Worm (Caenorhabditis elegans) whole organism, late embryonic: Measurements from ENCODE around the gene hum-6.
A peak's percentile ranks its signal among the peaks of the same experiment; 100 is the strongest.

Experiments
- C08G9.2 ChIP-seq: sonication (generic microtip); optimal IDR thresholded peaks from 2 replicates; lab custom pipeline; 2016; ENCODE audit warnings: mild to moderate bottlenecking, missing genetic modification characterization, moderate library complexity, missing compliant biosample characterization
- F13H6.1 ChIP-seq: sonication (generic microtip); optimal IDR thresholded peaks from 2 replicates; lab custom pipeline; 2016; ENCODE audit warnings: missing genetic modification characterization, missing compliant biosample characterization
- K02D7.2 ChIP-seq: sonication (generic microtip); optimal IDR thresholded peaks from 2 replicates; lab custom pipeline; 2017; ENCODE audit warnings: mild to moderate bottlenecking, missing genetic modification characterization, missing compliant biosample characterization
- T23F11.4 ChIP-seq: fragments of 200-800 bp; sonication (Bioruptor generic); optimal IDR thresholded peaks from 2 replicates; lab custom pipeline; 2018; ENCODE audit warnings: mild to moderate bottlenecking, missing genetic modification characterization, missing compliant biosample characterization
- ahr-1 ChIP-seq: sonication (generic microtip); optimal IDR thresholded peaks from 2 replicates; lab custom pipeline; 2016; ENCODE audit warnings: missing genetic modification characterization, missing compliant biosample characterization
- ama-1 ChIP-seq: fragments of 150-350 bp; optimal IDR thresholded peaks from 2 replicates; lab custom pipeline; 2014
- ceh-18 ChIP-seq: sonication (generic microtip); optimal IDR thresholded peaks from 2 replicates; lab custom pipeline; 2016; ENCODE audit warnings: missing genetic modification characterization, missing compliant biosample characterization
- ceh-19 ChIP-seq: fragments of 200-800 bp; sonication (Bioruptor generic); optimal IDR thresholded peaks from 2 replicates; lab custom pipeline; 2018; ENCODE audit warnings: mild to moderate bottlenecking, missing genetic modification characterization, missing compliant biosample characterization
- ceh-31 ChIP-seq: sonication (generic microtip); optimal IDR thresholded peaks from 2 replicates; lab custom pipeline; 2016; ENCODE audit warnings: missing genetic modification characterization, missing compliant biosample characterization
- ceh-48 ChIP-seq: sonication (generic microtip); optimal IDR thresholded peaks from 2 replicates; lab custom pipeline; 2016; ENCODE audit warnings: missing genetic modification characterization, inconsistent platforms, missing compliant biosample characterization
- dmd-4 ChIP-seq: sonication (generic microtip); optimal IDR thresholded peaks from 2 replicates; lab custom pipeline; 2016; ENCODE audit warnings: borderline replicate concordance, missing genetic modification characterization, missing compliant biosample characterization
- dve-1 ChIP-seq: sonication (generic microtip); optimal IDR thresholded peaks from 2 replicates; lab custom pipeline; 2017; ENCODE audit warnings: antibody characterized with exemption, mild to moderate bottlenecking, missing genetic modification characterization, missing compliant biosample characterization
- elt-2 ChIP-seq: sonication (generic microtip); optimal IDR thresholded peaks from 2 replicates; lab custom pipeline; 2016; ENCODE audit warnings: missing genetic modification reagents, missing genetic modification characterization, missing compliant biosample characterization
- ets-4 ChIP-seq: sonication (generic microtip); optimal IDR thresholded peaks from 2 replicates; lab custom pipeline; 2016; ENCODE audit warnings: missing genetic modification characterization, missing compliant biosample characterization
- fkh-10 ChIP-seq: fragments of 150-350 bp; optimal IDR thresholded peaks from 2 replicates; lab custom pipeline; 2014; ENCODE audit warnings: missing biosample characterization, missing genetic modification reagents, missing genetic modification characterization
- hlh-15 ChIP-seq: sonication (generic microtip); optimal IDR thresholded peaks from 2 replicates; lab custom pipeline; 2016; ENCODE audit warnings: missing genetic modification characterization, missing compliant biosample characterization
- hlh-30 ChIP-seq: sonication (generic microtip); optimal IDR thresholded peaks from 2 replicates; lab custom pipeline; 2017; ENCODE audit warnings: antibody characterized with exemption, missing genetic modification characterization, missing compliant biosample characterization; ENCODE audit not compliant: insufficient read depth
- hlh-8 ChIP-seq: sonication (generic microtip); optimal IDR thresholded peaks from 2 replicates; lab custom pipeline; 2016; ENCODE audit warnings: missing genotype, missing genetic modification characterization, missing compliant biosample characterization
- lin-11 ChIP-seq: fragments of 200-800 bp; sonication (Bioruptor generic); optimal IDR thresholded peaks from 2 replicates; lab custom pipeline; 2018; ENCODE audit warnings: mild to moderate bottlenecking, missing genetic modification characterization, missing compliant biosample characterization
- nhr-11 ChIP-seq: fragments of 150-350 bp; optimal IDR thresholded peaks from 2 replicates; lab custom pipeline; 2014; ENCODE audit warnings: missing biosample characterization, missing genetic modification characterization
- npax-4 ChIP-seq: sonication (generic microtip); optimal IDR thresholded peaks from 2 replicates; lab custom pipeline; 2016; ENCODE audit warnings: missing genetic modification characterization, missing compliant biosample characterization
- odd-2 ChIP-seq: sonication (generic microtip); optimal IDR thresholded peaks from 2 replicates; lab custom pipeline; 2017; ENCODE audit warnings: antibody characterized with exemption, mild to moderate bottlenecking, missing genetic modification characterization, missing compliant biosample characterization
- pax-1 ChIP-seq: fragments of 150-350 bp; optimal IDR thresholded peaks from 2 replicates; lab custom pipeline; 2014; ENCODE audit warnings: missing biosample characterization, missing genetic modification characterization
- pha-2 ChIP-seq: sonication (generic microtip); optimal IDR thresholded peaks from 2 replicates; lab custom pipeline; 2017; ENCODE audit warnings: mild to moderate bottlenecking, missing genetic modification characterization, missing compliant biosample characterization
- pha-4 ChIP-seq: fragments of 150-350 bp; optimal IDR thresholded peaks from 2 replicates; lab custom pipeline; 2018; ENCODE audit warnings: missing biosample characterization, missing genetic modification reagents, missing genetic modification characterization
- ref-2 ChIP-seq: sonication (generic microtip); optimal IDR thresholded peaks from 2 replicates; lab custom pipeline; 2016; ENCODE audit warnings: missing genetic modification characterization, missing compliant biosample characterization
- sox-2 ChIP-seq: fragments of 200-800 bp; sonication (Bioruptor generic); IDR thresholded peaks from 2 replicates; pipeline ENCODE4 v1.3.6; 2022; ENCODE audit warnings: missing genetic modification reagents, missing genetic modification characterization, missing compliant biosample characterization
- sox-4 ChIP-seq: sonication (generic microtip); optimal IDR thresholded peaks from 2 replicates; lab custom pipeline; 2017; ENCODE audit warnings: mild to moderate bottlenecking, missing genetic modification characterization, inconsistent platforms, missing compliant biosample characterization
- syd-9 ChIP-seq: sonication (generic microtip); optimal IDR thresholded peaks from 2 replicates; lab custom pipeline; 2016; ENCODE audit warnings: mild to moderate bottlenecking, missing genetic modification characterization, moderate library complexity, missing compliant biosample characterization
- tbx-7 ChIP-seq: sonication (generic microtip); optimal IDR thresholded peaks from 2 replicates; lab custom pipeline; 2016; ENCODE audit warnings: missing genotype, missing genetic modification characterization, missing compliant biosample characterization
- unc-3 ChIP-seq, 2 experiments: fragments of 200-800 bp in 1 of 2; sonication (Bioruptor generic) in 1 of 2; sonication (generic microtip) in 1 of 2; conservative IDR thresholded peaks in 1 of 2; optimal IDR thresholded peaks in 1 of 2; 2 replicates each; pipeline versions ENCODE4 v1.3.6 to Lab custom; 2016 to 2022; ENCODE audit warnings: missing compliant biosample characterization in 2 of 2, missing genetic modification characterization in 2 of 2, missing genetic modification reagents in 1 of 2
- unc-42 ChIP-seq: sonication (generic microtip); optimal IDR thresholded peaks from 2 replicates; lab custom pipeline; 2016; ENCODE audit warnings: missing genotype, missing genetic modification characterization, missing compliant biosample characterization
- unc-86 ChIP-seq: sonication (generic microtip); optimal IDR thresholded peaks from 2 replicates; lab custom pipeline; 2016; ENCODE audit warnings: missing genetic modification characterization, missing compliant biosample characterization
- zip-5 ChIP-seq: sonication (generic microtip); optimal IDR thresholded peaks from 2 replicates; lab custom pipeline; 2016; ENCODE audit warnings: missing genetic modification characterization, missing compliant biosample characterization
- ztf-16 ChIP-seq: sonication (generic microtip); optimal IDR thresholded peaks from 2 replicates; lab custom pipeline; 2017; ENCODE audit warnings: missing genetic modification characterization, missing compliant biosample characterization

Gene hum-6

DNA sequence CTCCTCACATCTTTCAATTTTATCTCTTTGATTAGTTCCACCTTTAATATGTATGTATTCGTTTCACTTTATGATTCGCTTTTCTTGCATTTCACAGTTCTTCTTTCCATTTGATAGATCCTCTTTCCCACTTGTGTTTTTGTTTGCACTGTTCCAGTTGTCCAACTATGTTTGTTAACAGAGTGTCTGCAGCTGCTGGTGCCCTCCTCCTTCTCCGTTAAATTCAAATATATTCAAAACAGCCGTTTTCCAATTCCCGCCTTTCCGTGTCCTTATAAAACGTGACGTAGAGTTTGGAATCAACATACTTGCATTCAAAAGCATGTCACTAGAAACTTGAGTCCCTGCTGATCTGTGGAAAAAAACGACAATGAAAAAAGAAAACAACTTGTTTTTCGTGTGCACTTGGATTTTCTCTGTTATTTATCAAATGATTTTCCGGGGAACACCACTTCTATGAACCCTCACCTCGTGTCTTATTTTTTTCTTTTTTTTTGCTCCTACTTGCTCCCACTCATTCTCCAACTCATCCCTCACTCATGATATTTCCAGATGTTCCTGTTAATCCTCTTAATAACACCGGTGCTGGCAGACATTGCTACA lies 8.6 kb upstream of the hum-6 start, which contains the start of gene T10H10.2:
Gene T10H10.2, plus strand, starts transcription at position 553 of the 603 bp plus-strand sequence.
- TF ChIP-seq ref-2 (tag; lab: Kevin White, UChicago) (no peak), ceh-18 (tag; lab: Kevin White, UChicago) (no peak), syd-9 (tag; lab: Kevin White, UChicago) (no peak), dmd-4 (tag; lab: Kevin White, UChicago) (no peak), pax-1 (tag; lab: Kevin White, UChicago) (no peak), lin-11 (tag; lab: Kevin White, UChicago) (no peak), C08G9.2 (tag; lab: Kevin White, UChicago) (no peak), elt-2 (tag; lab: Kevin White, UChicago) (no peak), K02D7.2 (tag; lab: Kevin White, UChicago) (no peak), hlh-15 (tag; lab: Kevin White, UChicago) (no peak), ama-1 (no peak)

DNA sequence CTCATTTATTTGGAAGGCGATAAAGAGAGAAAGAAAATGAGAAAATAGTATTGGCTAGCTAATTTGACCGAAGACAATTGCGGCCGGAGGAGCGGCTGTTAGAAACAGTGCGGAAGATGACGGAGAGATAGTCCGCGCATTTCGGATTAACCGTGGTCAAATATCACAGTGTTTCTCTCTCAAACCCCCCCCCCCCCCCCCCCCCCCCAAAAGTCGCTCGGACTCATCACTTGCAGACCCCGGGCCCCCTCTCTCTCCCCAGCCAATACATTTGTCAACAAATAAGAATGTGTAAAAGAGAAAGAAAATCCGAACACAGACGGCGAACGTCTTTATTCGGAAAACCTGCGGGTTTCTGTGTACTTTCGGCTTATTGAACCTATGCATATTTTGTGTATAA lies 1.1 kb upstream of the hum-6 start:
- no peak for TF ChIP-seq unc-86 (tag; lab: Kevin White, UChicago)
- no peak for TF ChIP-seq unc-3 (GFP tag; conservative IDR thresholded peaks at IDR 0.05; lab: Robert Waterston, UW)
- no peak for TF ChIP-seq unc-3 (tag; optimal IDR thresholded peaks at IDR 0.05; lab: Kevin White, UChicago)
- no peak for TF ChIP-seq T23F11.4 (GFP tag; lab: Kevin White, UChicago)
- no peak for TF ChIP-seq ceh-48 (tag; lab: Kevin White, UChicago)
- TF ChIP-seq ceh-19 = no peak
- TF ChIP-seq odd-2 (tag; lab: Kevin White, UChicago) = no peak
- TF ChIP-seq npax-4 (tag; lab: Kevin White, UChicago) = no peak
- no peak for TF ChIP-seq ahr-1
- TF ChIP-seq fkh-10 (GFP tag; lab: Kevin White, UChicago) = no peak

DNA sequence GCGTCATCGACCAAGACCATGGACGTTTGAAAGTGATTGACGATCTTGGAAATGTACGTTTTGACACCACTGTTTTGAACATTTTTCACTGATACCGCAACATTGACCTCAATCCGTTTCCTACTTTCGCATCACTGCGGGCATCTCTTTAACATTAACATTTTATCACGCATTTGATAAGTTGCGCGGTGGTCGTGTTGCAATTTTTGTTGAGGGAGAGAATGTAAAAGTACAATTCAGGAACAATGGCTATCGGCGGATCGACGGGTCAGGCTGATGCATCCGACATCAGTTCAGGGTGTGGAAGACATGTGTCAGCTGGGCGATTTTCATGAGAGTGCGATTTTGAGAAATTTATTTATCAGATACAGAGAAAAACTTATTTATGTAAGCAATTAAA lies 371 bp downstream of the hum-6 start:
- TF ChIP-seq tbx-7 (tag; lab: Kevin White, UChicago) (no peak), pax-1 (tag; lab: Kevin White, UChicago) (no peak), sox-4 (tag; lab: Kevin White, UChicago) (no peak), pha-4 (tag; lab: Kevin White, UChicago) (no peak), dve-1 (tag; lab: Kevin White, UChicago) (no peak), unc-42 (tag; lab: Kevin White, UChicago) (no peak), ztf-16 (no peak), nhr-11 (no peak), pha-2 (tag; lab: Kevin White, UChicago) (no peak), sox-2 (GFP tag; lab: Robert Waterston, UW) (no peak)

DNA sequence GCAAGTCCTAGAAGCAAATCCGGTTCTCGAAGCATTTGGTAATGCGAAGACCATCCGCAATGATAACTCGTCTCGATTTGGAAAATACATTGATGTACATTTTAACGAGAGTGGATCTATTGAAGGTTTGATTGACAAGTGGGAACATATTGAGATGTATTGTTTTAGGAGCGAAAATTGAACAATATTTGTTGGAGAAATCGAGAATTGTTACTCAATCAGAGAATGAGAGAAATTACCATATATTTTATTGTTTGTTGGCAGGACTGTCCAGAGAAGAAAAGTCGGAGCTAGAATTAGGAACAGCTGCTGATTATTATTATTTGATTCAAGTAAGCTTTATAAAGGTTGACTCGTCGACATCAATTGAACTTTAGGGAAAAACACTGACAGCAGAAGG lies 1.6 kb downstream of the hum-6 start:
- no peak for TF ChIP-seq hlh-15 (tag; lab: Kevin White, UChicago)
- TF ChIP-seq hlh-8 (tag; lab: Kevin White, UChicago) = no peak
- no peak for TF ChIP-seq F13H6.1 (tag; lab: Kevin White, UChicago)
- no peak for TF ChIP-seq ets-4
- no peak for TF ChIP-seq dve-1 (tag; lab: Kevin White, UChicago)
- TF ChIP-seq zip-5 (tag; lab: Kevin White, UChicago) = no peak
- TF ChIP-seq ceh-31 (tag; lab: Kevin White, UChicago) = no peak

DNA sequence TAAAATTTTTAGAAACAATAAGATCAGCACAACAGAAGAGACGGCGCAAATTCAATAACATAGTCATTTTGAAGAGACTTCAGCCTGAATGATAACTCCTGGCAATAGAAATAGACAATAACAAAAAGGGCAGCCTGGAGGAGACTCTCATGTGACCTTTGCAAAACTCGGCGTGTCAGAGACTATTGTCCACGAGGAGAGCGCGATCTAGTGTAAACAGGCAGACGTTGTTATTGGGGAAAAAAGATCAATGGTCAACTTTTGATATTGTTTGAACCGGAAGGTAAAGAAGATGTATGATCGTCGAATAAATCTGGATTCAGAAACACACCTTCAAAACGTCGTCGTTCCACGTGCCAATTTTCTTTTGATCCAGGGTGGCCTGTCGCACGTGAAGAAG lies 13.3 kb downstream of the hum-6 start:
- TF ChIP-seq hlh-30 (tag; lab: Kevin White, UChicago) (peak; percentile 51), T23F11.4 (GFP tag; lab: Kevin White, UChicago) (no peak)
